Worm (Caenorhabditis elegans) whole organism, late embryonic: ENCODE results near the gene lyst-1.

Experiments used
- T23F11.4 ChIP-seq: fragments of 200-800 bp; sonication (Bioruptor generic); optimal IDR thresholded peaks from 2 replicates; lab custom pipeline; 2018; ENCODE audit warnings: mild to moderate bottlenecking, missing genetic modification characterization, missing compliant biosample characterization
- ama-1 ChIP-seq: fragments of 150-350 bp; optimal IDR thresholded peaks from 2 replicates; lab custom pipeline; 2014
- ceh-2 ChIP-seq: sonication (generic microtip); optimal IDR thresholded peaks from 2 replicates; lab custom pipeline; 2016; ENCODE audit warnings: missing genotype, missing genetic modification characterization, missing compliant biosample characterization
- ceh-22 ChIP-seq: sonication (generic microtip); optimal IDR thresholded peaks from 2 replicates; lab custom pipeline; 2017; ENCODE audit warnings: missing biosample characterization, missing genetic modification characterization
- ceh-24 ChIP-seq: sonication (generic microtip); optimal IDR thresholded peaks from 2 replicates; lab custom pipeline; 2016; ENCODE audit warnings: mild to moderate bottlenecking, missing genetic modification characterization, missing compliant biosample characterization
- ceh-30 ChIP-seq: fragments of 150-350 bp; optimal IDR thresholded peaks from 2 replicates; lab custom pipeline; 2014; ENCODE audit warnings: missing biosample characterization, missing genetic modification characterization
- ceh-34 ChIP-seq: sonication (generic microtip); optimal IDR thresholded peaks from 2 replicates; lab custom pipeline; 2016; ENCODE audit warnings: mild to moderate bottlenecking, missing genetic modification characterization, missing compliant biosample characterization
- ceh-45 ChIP-seq: fragments of 200-800 bp; sonication (Bioruptor generic); IDR thresholded peaks from 2 replicates; pipeline ENCODE4 v1.3.6; 2022; ENCODE audit warnings: missing genetic modification reagents, missing genetic modification characterization, missing compliant biosample characterization
- ceh-6 ChIP-seq: fragments of 200-800 bp; sonication (Bioruptor generic); optimal IDR thresholded peaks from 2 replicates; lab custom pipeline; 2018; ENCODE audit warnings: mild to moderate bottlenecking, missing genetic modification characterization, missing compliant biosample characterization
- ceh-9 ChIP-seq: sonication (generic microtip); optimal IDR thresholded peaks from 2 replicates; lab custom pipeline; 2016; ENCODE audit warnings: mild to moderate bottlenecking, missing genetic modification characterization, inconsistent platforms, missing compliant biosample characterization
- dmd-4 ChIP-seq: sonication (generic microtip); optimal IDR thresholded peaks from 2 replicates; lab custom pipeline; 2016; ENCODE audit warnings: borderline replicate concordance, missing genetic modification characterization, missing compliant biosample characterization
- elt-2 ChIP-seq: sonication (generic microtip); optimal IDR thresholded peaks from 2 replicates; lab custom pipeline; 2016; ENCODE audit warnings: missing genetic modification reagents, missing genetic modification characterization, missing compliant biosample characterization
- eyg-1 ChIP-seq: sonication (generic microtip); optimal IDR thresholded peaks from 2 replicates; lab custom pipeline; 2016; ENCODE audit warnings: missing genotype, missing genetic modification characterization, missing compliant biosample characterization
- fax-1 ChIP-seq: sonication (generic microtip); optimal IDR thresholded peaks from 2 replicates; lab custom pipeline; 2016; ENCODE audit warnings: missing genotype, missing genetic modification characterization, missing compliant biosample characterization
- fkh-6 ChIP-seq: sonication (generic microtip); optimal IDR thresholded peaks from 2 replicates; lab custom pipeline; 2016; ENCODE audit warnings: missing genetic modification characterization, missing compliant biosample characterization
- gmeb-2 ChIP-seq: sonication (generic microtip); optimal IDR thresholded peaks from 2 replicates; lab custom pipeline; 2016; ENCODE audit warnings: missing genetic modification characterization, inconsistent platforms, missing compliant biosample characterization
- hlh-13 ChIP-seq: fragments of 200-800 bp; sonication (Bioruptor generic); optimal IDR thresholded peaks from 2 replicates; lab custom pipeline; 2018; ENCODE audit warnings: mild to moderate bottlenecking, missing genetic modification characterization, missing compliant biosample characterization
- hlh-30 ChIP-seq: sonication (generic microtip); optimal IDR thresholded peaks from 2 replicates; lab custom pipeline; 2017; ENCODE audit warnings: antibody characterized with exemption, missing genetic modification characterization, missing compliant biosample characterization; ENCODE audit not compliant: insufficient read depth
- hlh-6 ChIP-seq: sonication (generic microtip); optimal IDR thresholded peaks from 2 replicates; lab custom pipeline; 2016; ENCODE audit warnings: missing genotype, missing genetic modification characterization, missing compliant biosample characterization
- hlh-8 ChIP-seq: sonication (generic microtip); optimal IDR thresholded peaks from 2 replicates; lab custom pipeline; 2016; ENCODE audit warnings: missing genotype, missing genetic modification characterization, missing compliant biosample characterization
- lim-6 ChIP-seq: sonication (generic microtip); optimal IDR thresholded peaks from 2 replicates; lab custom pipeline; 2016; ENCODE audit warnings: missing genetic modification characterization, missing compliant biosample characterization
- mec-3 ChIP-seq: sonication (generic microtip); optimal IDR thresholded peaks from 2 replicates; lab custom pipeline; 2016; ENCODE audit warnings: borderline replicate concordance, missing genetic modification characterization, missing compliant biosample characterization
- nfya-1 ChIP-seq: sonication (generic microtip); optimal IDR thresholded peaks from 2 replicates; lab custom pipeline; 2017; ENCODE audit warnings: missing genetic modification characterization, mild to moderate bottlenecking, missing compliant biosample characterization, antibody characterized with exemption, moderate library complexity
- nhr-11 ChIP-seq: fragments of 150-350 bp; optimal IDR thresholded peaks from 2 replicates; lab custom pipeline; 2014; ENCODE audit warnings: missing biosample characterization, missing genetic modification characterization
- odd-2 ChIP-seq: sonication (generic microtip); optimal IDR thresholded peaks from 2 replicates; lab custom pipeline; 2017; ENCODE audit warnings: antibody characterized with exemption, mild to moderate bottlenecking, missing genetic modification characterization, missing compliant biosample characterization
- pag-3 ChIP-seq: sonication (generic microtip); optimal IDR thresholded peaks from 2 replicates; lab custom pipeline; 2016; ENCODE audit warnings: missing compliant biosample characterization, missing genetic modification characterization, borderline replicate concordance
- pat-9 ChIP-seq: fragments of 200-800 bp; sonication (Bioruptor generic); optimal IDR thresholded peaks from 2 replicates; lab custom pipeline; 2018; ENCODE audit warnings: mild to moderate bottlenecking, missing genetic modification characterization, moderate library complexity, missing compliant biosample characterization
- pha-4 ChIP-seq: fragments of 150-350 bp; optimal IDR thresholded peaks from 2 replicates; lab custom pipeline; 2018; ENCODE audit warnings: missing biosample characterization, missing genetic modification reagents, missing genetic modification characterization
- pqm-1 ChIP-seq: sonication (generic microtip); optimal IDR thresholded peaks from 2 replicates; lab custom pipeline; 2016; ENCODE audit warnings: missing genetic modification characterization, missing compliant biosample characterization
- pros-1 ChIP-seq: fragments of 150-350 bp; optimal IDR thresholded peaks from 2 replicates; lab custom pipeline; 2014; ENCODE audit warnings: missing biosample characterization, missing genetic modification reagents, missing genetic modification characterization
- rnt-1 ChIP-seq: sonication (generic microtip); optimal IDR thresholded peaks from 2 replicates; lab custom pipeline; 2016; ENCODE audit warnings: missing genetic modification characterization, missing compliant biosample characterization
- sdc-2 ChIP-seq: sonication (generic microtip); optimal IDR thresholded peaks from 2 replicates; lab custom pipeline; 2016; ENCODE audit warnings: missing genotype, missing genetic modification characterization, missing compliant biosample characterization
- sox-2 ChIP-seq: fragments of 200-800 bp; sonication (Bioruptor generic); IDR thresholded peaks from 2 replicates; pipeline ENCODE4 v1.3.6; 2022; ENCODE audit warnings: missing genetic modification reagents, missing genetic modification characterization, missing compliant biosample characterization
- sox-4 ChIP-seq: sonication (generic microtip); optimal IDR thresholded peaks from 2 replicates; lab custom pipeline; 2017; ENCODE audit warnings: mild to moderate bottlenecking, missing genetic modification characterization, inconsistent platforms, missing compliant biosample characterization
- syd-9 ChIP-seq: sonication (generic microtip); optimal IDR thresholded peaks from 2 replicates; lab custom pipeline; 2016; ENCODE audit warnings: mild to moderate bottlenecking, missing genetic modification characterization, moderate library complexity, missing compliant biosample characterization
- tbx-2 ChIP-seq: sonication (generic microtip); optimal IDR thresholded peaks from 2 replicates; lab custom pipeline; 2016; ENCODE audit warnings: missing genetic modification characterization, missing compliant biosample characterization
- tbx-7 ChIP-seq: sonication (generic microtip); optimal IDR thresholded peaks from 2 replicates; lab custom pipeline; 2016; ENCODE audit warnings: missing genotype, missing genetic modification characterization, missing compliant biosample characterization
- unc-3 ChIP-seq, 2 experiments: fragments of 200-800 bp in 1 of 2; sonication (Bioruptor generic) in 1 of 2; sonication (generic microtip) in 1 of 2; conservative IDR thresholded peaks in 1 of 2; optimal IDR thresholded peaks in 1 of 2; 2 replicates each; pipeline versions ENCODE4 v1.3.6 to Lab custom; 2016 to 2022; ENCODE audit warnings: missing compliant biosample characterization in 2 of 2, missing genetic modification characterization in 2 of 2, missing genetic modification reagents in 1 of 2
- unc-42 ChIP-seq: sonication (generic microtip); optimal IDR thresholded peaks from 2 replicates; lab custom pipeline; 2016; ENCODE audit warnings: missing genotype, missing genetic modification characterization, missing compliant biosample characterization
- unc-55 ChIP-seq: sonication (generic microtip); optimal IDR thresholded peaks from 2 replicates; lab custom pipeline; 2017; ENCODE audit warnings: missing biosample characterization, missing genetic modification reagents, missing genetic modification characterization
- unc-86 ChIP-seq: sonication (generic microtip); optimal IDR thresholded peaks from 2 replicates; lab custom pipeline; 2016; ENCODE audit warnings: missing genetic modification characterization, missing compliant biosample characterization
- ztf-16 ChIP-seq: sonication (generic microtip); optimal IDR thresholded peaks from 2 replicates; lab custom pipeline; 2017; ENCODE audit warnings: missing genetic modification characterization, missing compliant biosample characterization

Gene lyst-1

DNA sequence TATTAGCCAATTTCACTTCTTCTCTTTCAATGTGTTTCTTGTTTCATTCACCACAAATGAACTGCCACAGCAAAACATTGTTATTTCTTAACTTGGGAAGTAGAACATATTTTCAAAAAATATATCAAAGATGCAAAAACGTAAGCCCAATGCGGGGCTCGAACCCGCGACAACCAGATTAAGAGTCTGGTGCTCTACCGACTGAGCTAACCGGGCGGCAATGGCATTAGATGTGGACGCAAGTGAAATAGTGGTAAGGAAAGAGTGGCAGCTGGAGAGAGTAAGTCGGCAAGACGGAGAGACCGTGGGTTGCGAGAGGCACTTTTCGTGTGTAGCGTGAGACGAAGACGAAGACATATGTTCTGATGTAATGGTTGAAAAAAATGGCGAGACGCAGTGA is 34.9 kb downstream of the lyst-1 start (continued):
- peak; percentile 77 for TF ChIP-seq hlh-30 (tag; lab: Kevin White, UChicago)
- peak; percentile 96 for TF ChIP-seq ceh-34 (tag; lab: Kevin White, UChicago)
- peak; percentile 83 for TF ChIP-seq nfya-1 (tag; lab: Kevin White, UChicago)
- TF ChIP-seq pqm-1 (tag; lab: Kevin White, UChicago) = peak; percentile 82
- TF ChIP-seq ceh-2 (tag; lab: Kevin White, UChicago) = peak; percentile 94
- peak; percentile 93 for TF ChIP-seq hlh-13
- peak; percentile 96 for TF ChIP-seq unc-42 (tag; lab: Kevin White, UChicago)
- TF ChIP-seq ceh-45 (GFP tag; lab: Robert Waterston, UW) = no peak; the same call in 1 of the 2 replicates
- peak; percentile 95 for TF ChIP-seq gmeb-2
- TF ChIP-seq ceh-22 (tag; lab: Kevin White, UChicago) = no peak
- peak; percentile 87 for TF ChIP-seq pag-3 (tag; lab: Kevin White, UChicago)
- peak; percentile 71 for TF ChIP-seq tbx-7
- no peak for TF ChIP-seq pha-4 (tag; lab: Kevin White, UChicago)
- TF ChIP-seq ceh-6 (GFP tag; lab: Kevin White, UChicago) = peak; percentile 97
- peak; percentile 94 for TF ChIP-seq rnt-1 (tag; lab: Kevin White, UChicago)
- peak; percentile 96 for TF ChIP-seq pat-9
- TF ChIP-seq, all 69 proteins: peak for 61

DNA sequence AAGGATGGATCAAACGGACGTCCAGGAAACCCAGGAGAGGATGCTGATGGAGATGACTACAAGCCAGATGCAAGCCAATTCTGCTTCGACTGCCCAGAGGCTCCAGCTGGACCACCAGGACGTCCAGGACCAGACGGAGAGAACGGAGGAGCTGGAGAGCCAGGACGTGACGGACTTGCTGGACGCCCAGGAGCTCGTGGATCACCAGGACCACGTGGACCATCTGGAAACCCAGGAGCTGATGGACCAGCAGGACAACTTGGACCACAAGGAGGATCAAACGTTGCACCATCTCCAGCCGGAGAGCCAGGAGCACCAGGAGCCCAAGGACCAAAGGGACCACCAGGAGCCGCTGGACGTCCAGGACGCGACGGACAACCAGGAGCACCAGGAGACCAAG is 35.5 kb downstream of the lyst-1 start:
- TF ChIP-seq elt-2 (tag; lab: Kevin White, UChicago) (no peak), sdc-2 (no peak), ceh-22 (tag; lab: Kevin White, UChicago) (no peak), fkh-6 (tag; lab: Kevin White, UChicago) (no peak), unc-3 (GFP tag; conservative IDR thresholded peaks at IDR 0.05; lab: Robert Waterston, UW) (no peak), unc-3 (tag; optimal IDR thresholded peaks at IDR 0.05; lab: Kevin White, UChicago) (no peak), unc-86 (tag; lab: Kevin White, UChicago) (no peak), ama-1 (no peak), ceh-30 (tag; lab: Kevin White, UChicago) (no peak)
- TF ChIP-seq, all 69 proteins: peak for 0

ce11 chrX:12104630-12105029 is 36.3 kb downstream of the lyst-1 start, which contains the start of gene col-181:
Gene col-181, plus strand, starts transcription at chrX:12104930.
- no peak for TF ChIP-seq ceh-45 (GFP tag; lab: Robert Waterston, UW)
- TF ChIP-seq fax-1 = no peak
- no peak for TF ChIP-seq odd-2 (tag; lab: Kevin White, UChicago)
- TF ChIP-seq syd-9 = no peak
- TF ChIP-seq unc-55 = no peak
- TF ChIP-seq hlh-13 = no peak
- TF ChIP-seq hlh-30 (tag; lab: Kevin White, UChicago) = no peak
- TF ChIP-seq pros-1 (tag; lab: Kevin White, UChicago) = no peak
- TF ChIP-seq mec-3 = no peak
- TF ChIP-seq elt-2 (tag; lab: Kevin White, UChicago) = no peak

DNA sequence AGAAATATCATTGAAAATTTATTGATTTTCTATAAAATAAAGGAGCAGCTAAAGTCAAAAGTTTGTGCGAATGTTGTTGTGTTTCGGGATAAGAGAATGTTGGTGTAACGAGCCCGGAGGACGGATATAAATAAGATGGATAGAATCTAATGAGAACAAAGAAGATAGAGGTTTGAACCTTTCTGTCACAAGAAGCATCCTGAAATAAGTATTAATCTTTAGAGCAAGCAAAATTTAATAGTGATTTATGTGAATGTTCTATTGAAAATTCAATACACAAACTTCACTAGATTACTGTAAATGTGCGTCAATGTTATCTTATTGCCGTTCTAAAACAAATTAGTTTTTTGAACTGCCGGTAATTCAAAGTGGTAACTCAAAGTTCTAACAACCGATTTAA is 37.2 kb downstream of the lyst-1 start, which contains the start of gene W03G11.3:
Gene W03G11.3, minus strand, starts transcription at position 101 of the 400 bp plus-strand sequence.
- no peak for TF ChIP-seq ztf-16 (tag; lab: Kevin White, UChicago)
- no peak for TF ChIP-seq unc-42 (tag; lab: Kevin White, UChicago)
- TF ChIP-seq ama-1 = no peak
- TF ChIP-seq T23F11.4 (GFP tag; lab: Kevin White, UChicago) = no peak
- no peak for TF ChIP-seq ceh-9 (tag; lab: Kevin White, UChicago)

ce11 chrX:12097995-12098394 is 43.0 kb downstream of the lyst-1 start:
- TF ChIP-seq lim-6 (tag; lab: Kevin White, UChicago) = no peak
- no peak for TF ChIP-seq pat-9
- TF ChIP-seq odd-2 (tag; lab: Kevin White, UChicago) = no peak
- TF ChIP-seq hlh-6 (tag; lab: Kevin White, UChicago) = no peak
- no peak for TF ChIP-seq sox-2 (GFP tag; lab: Robert Waterston, UW)
- no peak for TF ChIP-seq ceh-24
- TF ChIP-seq dmd-4 (tag; lab: Kevin White, UChicago) = no peak
- no peak for TF ChIP-seq sox-4 (tag; lab: Kevin White, UChicago)
- no peak for TF ChIP-seq nhr-11 (tag; lab: Kevin White, UChicago)
- TF ChIP-seq unc-86 (tag; lab: Kevin White, UChicago) = no peak
- no peak for TF ChIP-seq ceh-9 (tag; lab: Kevin White, UChicago)
- no peak for TF ChIP-seq tbx-2 (tag; lab: Kevin White, UChicago)
- TF ChIP-seq unc-3 (GFP tag; conservative IDR thresholded peaks at IDR 0.05; lab: Robert Waterston, UW) = no peak
- TF ChIP-seq unc-3 (tag; optimal IDR thresholded peaks at IDR 0.05; lab: Kevin White, UChicago) = no peak
- no peak for TF ChIP-seq eyg-1 (tag; lab: Kevin White, UChicago)
- no peak for TF ChIP-seq hlh-8
- no peak for TF ChIP-seq ceh-6 (GFP tag; lab: Kevin White, UChicago)
- TF ChIP-seq ztf-16 (tag; lab: Kevin White, UChicago) = no peak
